Worm (Caenorhabditis elegans): ENCODE results near the gene Y22D7AR.3.

DNA sequence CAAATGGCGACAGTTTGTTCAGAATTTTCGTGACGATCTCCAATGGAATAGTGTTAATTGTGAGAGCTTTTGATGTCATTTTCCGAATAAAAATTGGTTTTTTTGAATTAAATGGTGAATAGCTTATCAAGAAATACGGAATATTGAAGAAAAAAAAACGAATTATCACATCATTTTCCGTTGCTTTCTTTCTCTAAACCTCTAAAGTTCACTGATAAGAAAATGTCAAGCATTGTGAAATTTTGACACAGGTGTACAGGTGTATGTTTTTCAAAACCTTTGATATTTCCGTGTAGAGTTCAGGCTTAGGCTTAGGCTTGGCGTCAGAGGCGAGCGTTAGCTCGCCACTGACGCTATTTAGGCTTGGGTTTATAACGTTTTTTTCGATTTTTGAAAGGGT, 33.2 kb upstream of the Y22D7AR.3 start, which contains the start of gene fbxa-74:
- TF ChIP-seq nhr-76 (tag; optimal IDR thresholded peaks at IDR 0.05) (no peak), fos-1 (tag; optimal IDR thresholded peaks at IDR 0.05) (no peak), tbx-2 (tag; optimal IDR thresholded peaks at IDR 0.05) (no peak), snpc-4 (tag; optimal IDR thresholded peaks at IDR 0.05) (no peak), dpl-1 (GFP tag; optimal IDR thresholded peaks at IDR 0.05) (no peak), lin-14 (GFP tag; optimal IDR thresholded peaks at IDR 0.05) (no peak), pag-3 (tag; optimal IDR thresholded peaks at IDR 0.05; ENCODE audit: borderline replicate concordance, insufficient read depth) (no peak)
